ENCODE assay signal across 2 worm cellular contexts in the genomic region with DNA sequence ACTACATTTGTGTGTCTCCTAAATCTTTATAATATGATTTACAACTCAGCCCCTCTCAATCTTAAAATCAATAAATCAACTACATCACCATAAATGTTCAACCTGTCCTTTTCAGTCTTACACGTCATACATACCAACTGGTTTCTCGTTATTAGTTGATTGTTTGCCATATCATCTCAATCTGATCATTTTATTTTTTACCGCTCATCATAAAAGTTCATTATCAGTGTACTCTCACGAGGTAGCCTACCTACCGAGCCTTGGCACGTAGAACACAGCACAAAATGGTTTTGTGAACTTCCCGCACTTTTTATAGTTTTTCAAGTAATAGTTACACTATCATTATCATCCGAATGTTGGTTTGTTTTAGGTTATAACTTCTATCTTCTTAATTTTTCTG.
TF ChIP-seq lines count a peak whose summit lies in the region.

No protein-coding gene starts in this region.

TF ChIP-seq in whole organism, L1 larva, 84 proteins besides CTCF, POLR2A, EP300 and RAD21 (continued from another document):
- TF ChIP-seq elt-2 (tag; optimal IDR thresholded peaks at IDR 0.05; lab: Kevin White, UChicago) (peak; percentile 56), lin-39 (tag; optimal IDR thresholded peaks at IDR 0.05; lab: Kevin White, UChicago) (no peak), unc-30 (tag; optimal IDR thresholded peaks at IDR 0.05; lab: Kevin White, UChicago) (no peak), nhr-76 (tag; optimal IDR thresholded peaks at IDR 0.05; lab: Kevin White, UChicago) (no peak), ceh-8 (GFP tag; optimal IDR thresholded peaks at IDR 0.05; lab: Kevin White, UChicago) (no peak), ztf-11 (tag; optimal IDR thresholded peaks at IDR 0.05; lab: Kevin White, UChicago) (no peak)

TF ChIP-seq in whole organism, L4 larva, 104 proteins besides CTCF, POLR2A, EP300 and RAD21 (continued from another document):
- TF ChIP-seq unc-130 (GFP tag; optimal IDR thresholded peaks at IDR 0.05; lab: Kevin White, UChicago) (no peak), ceh-62 (tag; optimal IDR thresholded peaks at IDR 0.05; lab: Kevin White, UChicago) (no peak), R02D3.7 (tag; optimal IDR thresholded peaks at IDR 0.05; lab: Kevin White, UChicago) (no peak), ZK546.5 (tag; optimal IDR thresholded peaks at IDR 0.05; lab: Kevin White, UChicago) (no peak), F10B5.3 (tag; optimal IDR thresholded peaks at IDR 0.05; lab: Kevin White, UChicago) (no peak), madf-5 (GFP tag; IDR thresholded peaks at IDR 0.05; lab: Robert Waterston, UW) (no peak), nhr-11 (tag; optimal IDR thresholded peaks at IDR 0.05; lab: Kevin White, UChicago) (no peak), T20F7.1 (GFP tag; optimal IDR thresholded peaks at IDR 0.05; lab: Kevin White, UChicago) (no peak), fos-1 (tag; optimal IDR thresholded peaks at IDR 0.05; lab: Kevin White, UChicago) (no peak), F44E2.7 (GFP tag; IDR thresholded peaks at IDR 0.05; lab: Robert Waterston, UW) (no peak), daf-12 (tag; optimal IDR thresholded peaks at IDR 0.05; lab: Kevin White, UChicago) (no peak), skn-1 (tag; optimal IDR thresholded peaks at IDR 0.05; lab: Kevin White, UChicago) (no peak), lin-38 (GFP tag; IDR thresholded peaks at IDR 0.05; lab: Robert Waterston, UW) (no peak), lin-15B (tag; optimal IDR thresholded peaks at IDR 0.05; lab: Kevin White, UChicago) (no peak), set-16 (GFP tag; IDR thresholded peaks at IDR 0.05; lab: Robert Waterston, UW) (no peak), cey-2 (tag; optimal IDR thresholded peaks at IDR 0.05; lab: Kevin White, UChicago; ENCODE audit: borderline replicate concordance, insufficient read depth) (no peak), attf-4 (tag; optimal IDR thresholded peaks at IDR 0.05; lab: Kevin White, UChicago) (no peak), ceh-28 (tag; optimal IDR thresholded peaks at IDR 0.05; lab: Kevin White, UChicago) (no peak), ztf-7 (tag; optimal IDR thresholded peaks at IDR 0.05; lab: Kevin White, UChicago) (no peak), ZK337.2 (GFP tag; IDR thresholded peaks at IDR 0.05; lab: Robert Waterston, UW) (no peak)
